Worm (Caenorhabditis elegans) whole organism, L3 larva: ENCODE results near the gene F52G3.5.
A peak's percentile ranks its signal among the peaks of the same experiment; 100 is the strongest.

Source experiments
- ZK546.5 ChIP-seq: sonication (generic microtip); optimal IDR thresholded peaks from 2 replicates; lab custom pipeline; 2017; ENCODE audit warnings: missing biosample characterization, missing genetic modification characterization
- ceh-9 ChIP-seq: sonication (generic microtip); optimal IDR thresholded peaks from 2 replicates; lab custom pipeline; 2018; ENCODE audit warnings: missing biosample characterization, missing genetic modification characterization
- egl-27 ChIP-seq: sonication (generic microtip); optimal IDR thresholded peaks from 4 replicates; lab custom pipeline; 2017; ENCODE audit warnings: missing biosample characterization, missing genetic modification reagents, missing genetic modification characterization
- egl-5 ChIP-seq: fragments of 150-350 bp; optimal IDR thresholded peaks from 2 replicates; lab custom pipeline; 2017; ENCODE audit warnings: missing biosample characterization, missing genetic modification reagents, missing genetic modification characterization, inconsistent platforms
- elt-2 ChIP-seq: sonication (generic microtip); optimal IDR thresholded peaks from 2 replicates; lab custom pipeline; 2016; ENCODE audit warnings: missing genetic modification reagents, mild to moderate bottlenecking, missing genetic modification characterization, missing compliant biosample characterization
- fos-1 ChIP-seq: fragments of 150-350 bp; optimal IDR thresholded peaks from 2 replicates; lab custom pipeline; 2014; ENCODE audit warnings: missing biosample characterization, missing genetic modification characterization
- hmg-11 ChIP-seq: sonication (generic microtip); optimal IDR thresholded peaks from 2 replicates; lab custom pipeline; 2016; ENCODE audit warnings: missing genetic modification characterization, missing compliant biosample characterization
- jun-1 ChIP-seq: fragments of 150-350 bp; optimal IDR thresholded peaks from 2 replicates; lab custom pipeline; 2014; ENCODE audit warnings: missing biosample characterization, missing genetic modification reagents, missing genetic modification characterization
- lin-39 ChIP-seq: fragments of 150-350 bp; optimal IDR thresholded peaks from 2 replicates; lab custom pipeline; 2018; ENCODE audit warnings: missing biosample characterization, missing genetic modification reagents, missing genetic modification characterization
- lsy-12 ChIP-seq: sonication (generic microtip); optimal IDR thresholded peaks from 2 replicates; lab custom pipeline; 2016; ENCODE audit warnings: mild to moderate bottlenecking, missing genetic modification characterization, missing compliant biosample characterization
- nfya-1 ChIP-seq: sonication (generic microtip); optimal IDR thresholded peaks from 2 replicates; lab custom pipeline; 2017; ENCODE audit warnings: missing genetic modification characterization, mild to moderate bottlenecking, missing compliant biosample characterization, antibody characterized with exemption, moderate library complexity; ENCODE audit not compliant: insufficient read depth
- nhr-23 ChIP-seq: fragments of 150-350 bp; optimal IDR thresholded peaks from 2 replicates; lab custom pipeline; 2014; ENCODE audit warnings: missing biosample characterization, missing genetic modification reagents, missing genetic modification characterization
- nhr-43 ChIP-seq: sonication (generic microtip); optimal IDR thresholded peaks from 2 replicates; lab custom pipeline; 2016; ENCODE audit warnings: mild to moderate bottlenecking, missing genetic modification characterization, missing compliant biosample characterization; ENCODE audit not compliant: poor library complexity, severe bottlenecking
- pha-4 ChIP-seq: fragments of 150-350 bp; optimal IDR thresholded peaks from 2 replicates; lab custom pipeline; 2014; ENCODE audit warnings: missing biosample characterization, missing genetic modification reagents, missing genetic modification characterization
- skn-1 ChIP-seq: fragments of 150-350 bp; optimal IDR thresholded peaks from 2 replicates; lab custom pipeline; 2014; ENCODE audit warnings: missing biosample characterization, missing genetic modification characterization
- snpc-4 ChIP-seq: fragments of 150-350 bp; optimal IDR thresholded peaks from 2 replicates; lab custom pipeline; 2014; ENCODE audit warnings: missing biosample characterization, missing genetic modification characterization
- tbx-2 ChIP-seq: sonication (generic microtip); optimal IDR thresholded peaks from 2 replicates; lab custom pipeline; 2016; ENCODE audit warnings: mild to moderate bottlenecking, missing genetic modification characterization, missing compliant biosample characterization
- unc-39 ChIP-seq: sonication (generic microtip); optimal IDR thresholded peaks from 4 replicates; lab custom pipeline; 2017; ENCODE audit warnings: missing biosample characterization, missing genetic modification characterization
- ztf-11 ChIP-seq: fragments of 150-350 bp; optimal IDR thresholded peaks from 2 replicates; lab custom pipeline; 2014; ENCODE audit warnings: missing biosample characterization, missing genetic modification characterization

F52G3.5 gene

DNA sequence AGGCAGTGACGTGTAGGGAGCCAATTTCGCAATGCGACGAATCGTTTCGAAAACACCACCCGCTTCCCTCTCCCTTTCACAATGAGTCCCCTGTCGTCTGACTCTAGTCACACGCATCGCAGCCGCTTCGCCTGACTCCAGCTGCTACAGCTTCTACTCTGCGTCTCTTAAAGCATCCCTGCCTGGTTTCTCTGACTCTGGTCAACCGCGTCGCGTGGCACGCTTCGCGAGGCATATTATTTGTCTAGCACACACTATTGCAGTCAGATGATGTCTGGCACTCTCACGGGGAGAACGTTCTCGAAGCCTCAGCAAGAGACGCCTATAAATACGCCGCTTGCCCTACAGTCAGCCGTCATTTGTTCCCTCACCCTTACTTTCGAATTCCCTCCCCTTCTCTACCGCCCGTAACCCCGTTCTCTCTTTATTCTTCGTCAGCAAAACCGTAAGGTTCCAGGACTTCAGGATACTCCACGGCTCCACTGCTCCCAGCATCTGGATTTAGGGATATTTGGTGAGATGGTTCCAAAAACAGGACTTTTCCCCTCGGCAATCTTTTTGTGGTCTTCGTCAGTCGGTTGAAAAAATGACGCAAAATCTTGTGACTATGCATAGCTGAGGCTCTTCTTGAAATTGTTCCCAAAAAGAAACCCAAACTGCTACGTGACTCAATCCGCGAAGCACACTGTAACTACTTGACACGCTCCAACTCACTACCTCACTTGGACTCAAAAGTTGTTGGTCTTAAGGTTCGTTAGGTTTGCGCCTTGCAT, 46.2 kb downstream of the F52G3.5 start (continued):
- TF ChIP-seq skn-1 (tag; lab: Kevin White, UChicago) = peak; percentile 69

DNA sequence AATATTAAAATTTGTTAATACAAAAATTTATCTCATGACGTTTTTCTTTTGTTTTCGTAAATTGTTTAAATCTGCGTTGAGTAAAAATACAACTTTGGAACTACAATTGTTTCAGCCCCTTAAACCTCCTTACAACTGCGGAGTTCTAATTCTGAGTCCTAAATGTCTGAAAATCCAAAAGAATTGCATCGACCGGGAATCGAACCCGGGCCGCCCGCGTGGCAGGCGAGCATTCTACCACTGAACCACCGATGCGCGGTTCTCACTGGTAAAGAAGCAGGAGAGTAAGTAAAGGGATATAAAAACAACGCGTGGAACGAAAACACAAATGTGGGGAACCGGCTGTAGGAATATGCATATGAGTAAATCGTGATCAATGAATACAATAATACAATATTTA, 47.9 kb downstream of the F52G3.5 start:
- TF ChIP-seq fos-1 (tag; lab: Kevin White, UChicago) (no peak), unc-39 (tag; lab: Kevin White, UChicago) (no peak), nhr-43 (peak; percentile 47), hmg-11 (tag; lab: Kevin White, UChicago) (peak; percentile 61), pha-4 (tag; lab: Kevin White, UChicago) (peak; percentile 7), lin-39 (peak; percentile 72), egl-5 (tag; lab: Kevin White, UChicago) (peak; percentile 35), skn-1 (tag; lab: Kevin White, UChicago) (peak; percentile 25), lsy-12 (tag; lab: Kevin White, UChicago) (peak; percentile 8), elt-2 (tag; lab: Kevin White, UChicago) (peak; percentile 11), ceh-9 (tag; lab: Kevin White, UChicago) (no peak), nfya-1 (tag; lab: Kevin White, UChicago) (peak; percentile 50)

DNA sequence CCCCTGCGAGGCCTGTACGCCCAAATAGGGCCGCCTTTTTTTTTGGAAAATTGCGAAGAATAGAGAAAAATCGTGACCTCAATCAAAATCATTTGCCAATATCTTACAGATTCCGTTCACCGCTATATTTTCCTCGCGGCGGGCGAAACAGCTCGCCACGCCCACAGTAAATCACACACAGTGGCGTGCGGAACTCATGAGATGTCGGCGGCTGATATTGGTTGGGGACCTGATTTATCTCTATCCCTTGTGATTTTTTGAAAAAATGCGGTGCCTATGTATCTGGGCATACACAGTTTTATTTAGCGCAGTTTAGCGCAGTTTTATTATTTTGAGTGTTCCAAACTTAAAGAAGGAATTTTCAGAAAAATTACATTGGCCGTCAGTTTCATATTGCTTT, 50.6 kb downstream of the F52G3.5 start:
- TF ChIP-seq nhr-23 (tag; lab: Kevin White, UChicago) (no peak), egl-27 (tag; lab: Kevin White, UChicago) (no peak), nhr-43 (no peak), snpc-4 (tag; lab: Kevin White, UChicago) (peak; percentile 52)

DNA sequence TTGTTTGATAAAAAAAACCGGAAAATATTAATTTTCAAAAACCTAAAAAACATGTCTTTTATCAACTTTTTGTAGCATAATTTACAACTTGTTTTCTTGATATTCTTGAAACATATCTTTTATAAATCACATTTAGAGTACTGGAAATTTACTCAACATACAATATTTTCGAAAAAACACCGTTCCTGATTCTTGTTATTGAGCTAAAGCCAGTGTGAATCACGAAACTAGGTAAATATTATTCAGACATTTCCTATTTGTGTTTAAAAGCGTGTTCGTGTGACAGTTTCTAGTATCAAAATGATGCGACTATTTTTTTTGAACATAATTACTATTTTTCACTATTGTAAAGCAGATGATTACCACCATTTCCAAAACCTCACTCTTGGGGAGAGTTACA, 52.3 kb downstream of the F52G3.5 start, which contains the start of gene C30E1.4:
TSS of gene C30E1.4 (plus strand) at position 301 of the 400 bp plus-strand sequence.
- TF ChIP-seq ZK546.5 (tag; lab: Kevin White, UChicago) (no peak), skn-1 (tag; lab: Kevin White, UChicago) (no peak), jun-1 (tag; lab: Kevin White, UChicago) (no peak), tbx-2 (tag; lab: Kevin White, UChicago) (no peak), ztf-11 (no peak), nhr-23 (tag; lab: Kevin White, UChicago) (no peak), nhr-43 (no peak)
